Worm (Caenorhabditis elegans): ENCODE results near the gene cgt-3.

The cgt-3 gene

DNA sequence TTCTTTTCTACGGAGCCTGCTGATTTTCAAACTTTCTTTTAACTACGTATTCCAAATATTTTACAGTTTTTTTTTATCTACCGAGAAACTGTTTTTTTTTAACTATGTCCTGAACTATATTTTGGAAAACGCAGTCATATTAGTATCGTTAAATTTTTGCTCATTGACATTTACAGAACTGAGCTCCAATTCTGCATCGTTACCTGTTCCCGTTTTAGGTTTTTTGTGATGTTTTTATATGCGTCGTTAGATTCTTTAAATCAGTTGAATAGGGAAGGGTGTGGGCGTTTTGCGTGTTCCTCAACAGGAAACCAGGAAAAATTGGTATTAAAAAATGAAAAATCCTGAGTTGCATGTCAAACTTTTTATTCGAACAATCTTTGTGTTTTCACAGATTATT is 18.3 kb upstream of the cgt-3 start:
- TF ChIP-seq atf-7 (tag; optimal IDR thresholded peaks at IDR 0.05), result peak; percentile 25
- no peak for TF ChIP-seq madf-8 (GFP tag; conservative IDR thresholded peaks at IDR 0.05)
- TF ChIP-seq F10E7.11 (tag; optimal IDR thresholded peaks at IDR 0.05), result no peak
- TF ChIP-seq Y53G8AR.9 (GFP tag; conservative IDR thresholded peaks at IDR 0.05), result 0 out of 2 replicates have a peak, but pooled peaks have one; percentile 47
- TF ChIP-seq efl-1 (GFP tag; optimal IDR thresholded peaks at IDR 0.05), result no peak
- TF ChIP-seq F55B11.4 (tag; optimal IDR thresholded peaks at IDR 0.05; ENCODE audit: borderline replicate concordance, insufficient read depth), result no peak
- no peak for TF ChIP-seq madf-6 (GFP tag; IDR thresholded peaks at IDR 0.05)
- no peak for TF ChIP-seq hlh-12 (tag; optimal IDR thresholded peaks at IDR 0.05)
- no peak for TF ChIP-seq lsl-1 (GFP tag; optimal IDR thresholded peaks at IDR 0.05)
- no peak for TF ChIP-seq tbp1 (GFP tag; optimal IDR thresholded peaks at IDR 0.05)
- no peak for TF ChIP-seq hlh-26 (GFP tag; conservative IDR thresholded peaks at IDR 0.05)
- no peak for TF ChIP-seq D2030.7 (GFP tag; IDR thresholded peaks at IDR 0.05)
- TF ChIP-seq attf-5 (GFP tag; optimal IDR thresholded peaks at IDR 0.05), result no peak
- no peak for TF ChIP-seq F57C9.4 (tag; optimal IDR thresholded peaks at IDR 0.05)
- TF ChIP-seq cebp-1 (GFP tag; IDR thresholded peaks at IDR 0.05), result no peak
- TF ChIP-seq cebp-1 (tag; optimal IDR thresholded peaks at IDR 0.05), result peak; percentile 4
- peak; percentile 25 for TF ChIP-seq ztf-26 (tag; optimal IDR thresholded peaks at IDR 0.05)
- no peak for TF ChIP-seq mes-4 (tag; optimal IDR thresholded peaks at IDR 0.05)
- TF ChIP-seq lin-35 (GFP tag; optimal IDR thresholded peaks at IDR 0.05), result no peak
- TF ChIP-seq F33H1.4 (GFP tag; IDR thresholded peaks at IDR 0.05), result no peak
- TF ChIP-seq repo-1 (tag; optimal IDR thresholded peaks at IDR 0.05), result peak; percentile 55

DNA sequence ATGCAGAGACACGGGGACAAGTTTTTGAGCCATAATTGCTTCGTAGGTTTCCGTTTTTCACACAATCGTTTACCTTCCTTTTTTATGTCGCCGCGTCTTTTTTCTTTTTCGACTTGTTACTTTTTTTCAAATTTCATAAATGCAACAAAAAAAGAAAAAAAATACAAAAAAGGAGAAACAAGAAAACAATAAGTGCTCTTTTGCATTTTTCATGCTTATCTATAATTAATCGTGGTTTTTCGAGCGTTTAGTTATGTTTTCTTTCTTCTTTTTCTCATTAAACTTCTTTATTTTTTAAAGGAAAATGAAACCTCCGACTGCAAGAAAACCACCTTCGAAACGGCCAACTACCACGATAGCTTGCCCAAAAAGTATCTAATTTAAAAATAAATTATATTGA is 15.3 kb upstream of the cgt-3 start, which contains the start of gene F59G1.4:
TSS of gene F59G1.4 (plus strand) at position 301 of the 400 bp plus-strand sequence.
- no peak for TF ChIP-seq ekl-4 (GFP tag; IDR thresholded peaks at IDR 0.05)
- no peak for TF ChIP-seq cebp-1 (GFP tag; IDR thresholded peaks at IDR 0.05)
- no peak for TF ChIP-seq cebp-1 (tag; optimal IDR thresholded peaks at IDR 0.05)
- TF ChIP-seq fkh-3 (tag; optimal IDR thresholded peaks at IDR 0.05), result no peak
- no peak for TF ChIP-seq nfyb-1 (GFP tag; IDR thresholded peaks at IDR 0.05)
- no peak for TF ChIP-seq Y56A3A.18 (GFP tag; IDR thresholded peaks at IDR 0.05)
- no peak for TF ChIP-seq Y53G8AR.9 (GFP tag; conservative IDR thresholded peaks at IDR 0.05)
- TF ChIP-seq ccch-3 (GFP tag; optimal IDR thresholded peaks at IDR 0.05), result no peak
- no peak for TF ChIP-seq aptf-2 (GFP tag; conservative IDR thresholded peaks at IDR 0.05)
- TF ChIP-seq tlf-1 (GFP tag; optimal IDR thresholded peaks at IDR 0.05), result no peak
- no peak for TF ChIP-seq F39B2.1 (GFP tag; IDR thresholded peaks at IDR 0.05)
- no peak for TF ChIP-seq hlh-26 (GFP tag; conservative IDR thresholded peaks at IDR 0.05)
- TF ChIP-seq nhr-120 (GFP tag; IDR thresholded peaks at IDR 0.05), result no peak

DNA sequence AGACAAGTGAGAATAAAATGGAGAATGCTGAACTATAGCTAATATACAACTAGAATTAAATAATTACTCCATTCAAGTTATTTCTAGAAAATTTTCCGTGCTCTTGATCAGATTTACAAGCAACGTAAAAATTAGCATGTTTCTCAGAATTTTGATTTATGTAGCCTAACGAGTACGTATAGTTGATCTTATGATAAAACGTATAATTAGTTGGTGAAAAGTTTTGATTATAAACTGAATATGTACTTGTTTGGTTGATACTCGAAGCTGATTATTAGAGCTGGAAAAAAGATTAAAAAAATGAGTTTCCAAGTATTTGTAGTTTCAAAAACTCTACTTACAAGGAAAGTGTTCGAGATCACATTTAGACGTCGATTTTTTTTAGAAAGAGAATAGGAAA is 14.6 kb upstream of the cgt-3 start:
- TF ChIP-seq F33H1.4 (GFP tag; IDR thresholded peaks at IDR 0.05), result no peak
- no peak for TF ChIP-seq D2030.7 (GFP tag; IDR thresholded peaks at IDR 0.05)
- no peak for TF ChIP-seq ztf-3 (GFP tag; optimal IDR thresholded peaks at IDR 0.05)
- TF ChIP-seq zim-3 (tag; optimal IDR thresholded peaks at IDR 0.05), result no peak
- no peak for TF ChIP-seq let-607 (tag; optimal IDR thresholded peaks at IDR 0.05)
- TF ChIP-seq unc-130 (GFP tag; optimal IDR thresholded peaks at IDR 0.05), result no peak
- no peak for TF ChIP-seq ama-1 (optimal IDR thresholded peaks at IDR 0.05)
- no peak for TF ChIP-seq ama-1 (GFP tag; optimal IDR thresholded peaks at IDR 0.05)
- TF ChIP-seq bed-1 (GFP tag; IDR thresholded peaks at IDR 0.05), result no peak
- TF ChIP-seq hlh-12 (tag; optimal IDR thresholded peaks at IDR 0.05), result no peak
